Fruit fly (Drosophila melanogaster) whole organism, adult: Measurements from ENCODE around the gene PIG-K.

Experiments
- CG12768 ChIP-seq: fragments of 200-800 bp; sonication (Bioruptor generic); optimal IDR thresholded peaks from 2 replicates; lab custom pipeline; 2017; ENCODE audit warnings: missing biosample characterization, missing genetic modification characterization, mild to moderate bottlenecking, moderate library complexity, missing genetic modification reagents
- CG14711 ChIP-seq: fragments of 200-800 bp; sonication (Bioruptor generic); optimal IDR thresholded peaks from 2 replicates; lab custom pipeline; 2018; ENCODE audit warnings: missing biosample characterization, mild to moderate bottlenecking, missing genetic modification characterization, moderate library complexity
- CG1620 ChIP-seq: fragments of 200-800 bp; sonication (Bioruptor generic); optimal IDR thresholded peaks from 2 replicates; lab custom pipeline; 2016; ENCODE audit warnings: missing biosample characterization, missing genetic modification characterization
- CG33017 ChIP-seq: fragments of 200-800 bp; sonication (Bioruptor generic); optimal IDR thresholded peaks from 2 replicates; lab custom pipeline; 2018; ENCODE audit warnings: missing biosample characterization, mild to moderate bottlenecking, missing genetic modification characterization, moderate library complexity
- CG7045 ChIP-seq: fragments of 200-800 bp; sonication (Bioruptor generic); optimal IDR thresholded peaks from 2 replicates; lab custom pipeline; 2017; ENCODE audit warnings: missing biosample characterization, mild to moderate bottlenecking, missing genetic modification characterization
- Clk ChIP-seq: fragments of 200-800 bp; sonication (Bioruptor generic); optimal IDR thresholded peaks from 2 replicates; lab custom pipeline; 2017; ENCODE audit warnings: missing biosample characterization, missing genetic modification characterization
- Mnt ChIP-seq: fragments of 200-800 bp; sonication (Bioruptor generic); optimal IDR thresholded peaks from 2 replicates; lab custom pipeline; 2016; ENCODE audit warnings: missing biosample characterization, mild to moderate bottlenecking, missing genetic modification characterization
- kay ChIP-seq: fragments of 200-800 bp; sonication (Bioruptor generic); peaks from one replicate; lab custom pipeline; 2016; ENCODE audit warnings: missing biosample characterization, missing genetic modification characterization, borderline replicate concordance
- ovo ChIP-seq: fragments of 200-800 bp; sonication (Bioruptor generic); optimal IDR thresholded peaks from 2 replicates; lab custom pipeline; 2016; ENCODE audit warnings: missing biosample characterization, missing genetic modification characterization
- tj ChIP-seq: fragments of 200-800 bp; sonication (Bioruptor generic); optimal IDR thresholded peaks from 3 replicates; lab custom pipeline; 2017; ENCODE audit warnings: missing biosample characterization, mild to moderate bottlenecking, missing genetic modification characterization, moderate library complexity

DNA sequence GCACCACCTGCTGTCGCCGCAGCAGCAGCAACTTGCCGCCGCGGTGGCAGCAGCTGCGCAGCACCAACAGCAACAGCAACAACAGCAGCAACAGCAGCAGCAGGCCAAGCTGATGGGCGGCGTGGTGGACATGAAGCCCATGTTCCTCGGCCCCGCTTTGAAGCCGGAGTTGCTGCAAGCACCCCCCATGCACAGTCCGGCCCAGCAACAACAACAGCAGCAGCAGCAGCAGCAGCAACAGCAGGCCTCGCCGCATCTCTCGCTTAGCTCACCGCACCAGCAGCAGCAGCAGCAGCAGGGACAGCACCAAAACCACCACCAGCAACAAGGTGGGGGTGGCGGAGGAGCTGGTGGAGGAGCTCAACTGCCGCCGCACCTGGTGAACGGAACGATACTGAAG lies 8.1 kb downstream of the PIG-K start:
- TF ChIP-seq CG14711 (tag; lab: Kevin White, UChicago): no peak
- no peak for TF ChIP-seq CG7045 (GFP tag; lab: Kevin White, UChicago)
- TF ChIP-seq kay (GFP tag; lab: Kevin White, UChicago): no peak
- TF ChIP-seq Mnt: no peak
- TF ChIP-seq CG12768 (GFP tag; lab: Kevin White, UChicago): no peak
- TF ChIP-seq tj: no peak
- TF ChIP-seq CG1620 (GFP tag; lab: Kevin White, UChicago): no peak
- TF ChIP-seq ovo (GFP tag; lab: Kevin White, UChicago): no peak
- TF ChIP-seq CG33017 (tag; lab: Kevin White, UChicago): no peak
- TF ChIP-seq Clk (GFP tag; lab: Kevin White, UChicago): no peak
